Worm (Caenorhabditis elegans): ENCODE results near the gene nspf-3.
"Not testable (repeated sequence)": the region's sequence is repeated elsewhere in the genome, so short reads cannot be mapped to it uniquely, and the experiment has no call there.

The nspf-3 gene

DNA sequence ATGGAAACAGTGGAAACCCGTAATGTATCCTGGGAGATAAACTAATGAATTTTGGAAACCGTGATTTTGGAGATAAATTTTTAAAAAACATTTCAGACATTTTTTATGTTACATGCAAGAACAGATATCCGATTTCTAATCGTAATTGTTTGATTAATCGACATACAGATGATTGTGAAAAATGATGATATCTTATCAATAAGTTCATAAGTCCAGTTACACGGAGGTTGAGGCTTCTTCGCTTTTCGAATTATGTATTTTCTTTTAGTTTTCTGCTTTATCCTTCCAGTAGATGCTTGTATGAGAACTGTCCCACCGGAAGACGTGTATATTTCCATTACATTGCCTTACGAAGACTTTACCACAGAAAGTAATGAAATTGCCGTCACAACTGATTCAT lies 24.4 kb downstream of the nspf-3 start, which contains the start of gene F22E5.22:
F22E5.22 (plus strand) TSS at position 301 of the 400 bp plus-strand sequence.
- no peak for TF ChIP-seq zip-8 (tag; optimal IDR thresholded peaks at IDR 0.05)
- no peak for TF ChIP-seq elt-3 (tag; optimal IDR thresholded peaks at IDR 0.05)
- no peak for TF ChIP-seq tbx-8 (GFP tag; optimal IDR thresholded peaks at IDR 0.05)
- no peak for TF ChIP-seq nhr-28 (tag; optimal IDR thresholded peaks at IDR 0.05)
- no peak for TF ChIP-seq unc-39 (tag; optimal IDR thresholded peaks at IDR 0.05)
- TF ChIP-seq sptf-1 (tag; optimal IDR thresholded peaks at IDR 0.05) = no peak
- TF ChIP-seq cnd-1 (tag; optimal IDR thresholded peaks at IDR 0.05) = no peak
- no peak for TF ChIP-seq nhr-237 (tag; optimal IDR thresholded peaks at IDR 0.05)
- no peak for TF ChIP-seq lin-32 (GFP tag; optimal IDR thresholded peaks at IDR 0.05)
- no peak for TF ChIP-seq flh-1 (GFP tag; optimal IDR thresholded peaks at IDR 0.05)
- TF ChIP-seq mls-2 (tag; optimal IDR thresholded peaks at IDR 0.05) = no peak
- no peak for TF ChIP-seq hlh-1 (tag; optimal IDR thresholded peaks at IDR 0.05)
- no peak for TF ChIP-seq elt-1 (tag; optimal IDR thresholded peaks at IDR 0.05; ENCODE audit: borderline replicate concordance, insufficient read depth)
- no peak for TF ChIP-seq blmp-1 (tag; optimal IDR thresholded peaks at IDR 0.05)
- no peak for TF ChIP-seq unc-62 (GFP tag; optimal IDR thresholded peaks at IDR 0.05)
- TF ChIP-seq ztf-11 (tag; optimal IDR thresholded peaks at IDR 0.05) = no peak
- TF ChIP-seq lin-13 (tag; optimal IDR thresholded peaks at IDR 0.05) = no peak
- TF ChIP-seq snpc-4 (tag; optimal IDR thresholded peaks at IDR 0.05) = no peak

DNA sequence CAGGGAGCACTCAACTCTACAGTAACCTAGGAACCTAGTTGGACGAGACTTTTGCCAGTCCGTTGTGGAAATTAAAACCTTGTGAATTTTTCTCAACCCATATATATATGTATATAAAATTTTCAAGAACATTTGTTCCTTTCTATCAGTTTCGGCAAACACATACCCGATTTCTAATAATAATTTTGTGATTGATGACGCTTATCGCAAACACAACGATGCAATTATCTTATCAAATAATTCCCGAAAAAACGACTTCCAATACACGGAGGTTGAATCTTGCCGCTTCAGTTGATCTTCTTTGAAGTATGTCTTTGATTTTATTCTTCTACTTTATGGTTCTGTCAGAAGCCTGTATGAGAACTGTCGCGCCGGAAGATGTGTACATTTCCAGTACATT lies 24.9 kb downstream of the nspf-3 start, which contains the start of gene F22E5.2:
F22E5.2 (plus strand) TSS at position 301 of the 400 bp plus-strand sequence.
- TF ChIP-seq elt-3 (tag; optimal IDR thresholded peaks at IDR 0.05); lsy-2 (tag; optimal IDR thresholded peaks at IDR 0.05); bed-3 (GFP tag; optimal IDR thresholded peaks at IDR 0.05): not testable (repeated sequence)

DNA sequence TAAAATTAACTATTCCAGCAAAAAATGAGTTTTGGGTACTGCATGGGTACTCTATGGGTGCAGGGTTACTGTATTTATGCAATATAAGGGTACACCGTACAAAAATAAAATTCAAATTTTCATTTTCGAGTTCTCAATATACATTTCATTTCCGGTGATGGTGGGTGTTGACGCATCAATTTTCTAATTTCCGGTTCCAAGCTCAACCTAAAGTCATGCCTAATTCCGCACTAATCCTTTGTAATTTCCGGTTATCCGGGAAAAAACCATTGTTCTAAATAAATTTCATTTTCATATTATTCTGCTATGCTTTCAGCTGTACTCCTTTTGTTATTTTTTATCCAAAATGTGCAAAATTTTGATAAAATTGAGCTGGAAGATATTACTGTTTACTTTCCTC lies 30.6 kb downstream of the nspf-3 start, which contains the start of gene gcy-21:
gcy-21 (plus strand) TSS at position 301 of the 400 bp plus-strand sequence.
- TF ChIP-seq zip-8 (tag; optimal IDR thresholded peaks at IDR 0.05) = no peak
- TF ChIP-seq ham-2 (GFP tag; optimal IDR thresholded peaks at IDR 0.05) = no peak

DNA sequence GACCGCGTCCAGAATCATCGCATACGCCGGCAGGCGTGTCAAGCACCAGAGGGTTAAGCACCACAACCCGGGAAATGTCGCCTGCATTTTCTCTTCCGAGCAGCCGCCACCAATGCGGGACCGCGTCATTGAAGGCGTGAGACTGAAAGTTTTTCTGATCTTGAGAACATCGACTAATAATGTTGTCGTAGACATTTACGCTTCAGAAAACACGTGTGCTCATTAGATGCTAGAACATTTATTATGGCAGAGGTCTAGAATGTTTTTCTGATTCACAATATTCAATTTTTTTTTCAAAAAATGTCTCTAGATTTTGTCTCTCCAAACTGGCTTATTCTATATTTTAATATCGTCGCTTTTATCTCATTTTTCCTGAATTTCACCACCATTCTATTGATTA lies 33.4 kb downstream of the nspf-3 start, which contains the start of gene sri-47:
sri-47 (plus strand) TSS at position 301 of the 400 bp plus-strand sequence.
- TF ChIP-seq hlh-1 (tag; optimal IDR thresholded peaks at IDR 0.05) (no peak), ceh-43 (GFP tag; optimal IDR thresholded peaks at IDR 0.05) (no peak), M03D4.4 (tag; optimal IDR thresholded peaks at IDR 0.05) (no peak), elt-3 (tag; optimal IDR thresholded peaks at IDR 0.05) (no peak), mab-5 (tag; optimal IDR thresholded peaks at IDR 0.05) (no peak), blmp-1 (tag; optimal IDR thresholded peaks at IDR 0.05) (no peak), mls-2 (tag; optimal IDR thresholded peaks at IDR 0.05) (no peak)

DNA sequence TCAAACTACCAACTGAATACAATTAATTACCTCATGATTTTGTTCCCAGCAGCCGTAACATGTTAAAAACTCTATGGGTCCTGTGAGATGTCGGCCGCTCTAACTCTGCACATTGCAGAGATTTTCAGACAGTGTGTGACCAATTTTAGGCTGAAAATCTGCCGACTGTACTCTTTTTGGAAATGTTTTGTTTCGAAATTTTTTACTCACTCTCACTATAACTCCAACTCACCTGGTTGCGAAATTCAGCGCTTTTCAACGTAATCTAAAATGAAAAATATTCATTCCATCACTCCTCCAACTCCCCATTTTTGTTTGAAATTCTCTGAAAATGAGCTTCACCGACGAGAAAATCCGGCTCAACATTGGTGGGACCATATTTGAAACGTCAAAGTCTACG lies 40.4 kb downstream of the nspf-3 start, which contains the start of the genes F22E5.13 and F22E5.6:
F22E5.13 (minus strand) TSS at position 101 of the 400 bp plus-strand sequence.
F22E5.6 (plus strand) TSS at position 297 of the 400 bp plus-strand sequence.
- TF ChIP-seq ceh-83 (GFP tag; optimal IDR thresholded peaks at IDR 0.05) (no peak), elt-3 (tag; optimal IDR thresholded peaks at IDR 0.05) (no peak), sptf-1 (tag; optimal IDR thresholded peaks at IDR 0.05) (no peak), hlh-1 (tag; optimal IDR thresholded peaks at IDR 0.05) (no peak), flh-1 (GFP tag; optimal IDR thresholded peaks at IDR 0.05) (no peak), unc-120 (tag; optimal IDR thresholded peaks at IDR 0.05; ENCODE audit: poor library complexity, severe bottlenecking) (no peak), zip-8 (tag; optimal IDR thresholded peaks at IDR 0.05) (no peak), drap-1 (GFP tag; optimal IDR thresholded peaks at IDR 0.05) (no peak), unc-39 (tag; optimal IDR thresholded peaks at IDR 0.05) (no peak), snpc-4 (tag; optimal IDR thresholded peaks at IDR 0.05) (no peak), lin-13 (tag; optimal IDR thresholded peaks at IDR 0.05) (no peak), blmp-1 (tag; optimal IDR thresholded peaks at IDR 0.05) (no peak), lin-32 (GFP tag; optimal IDR thresholded peaks at IDR 0.05) (no peak), mep-1 (tag; optimal IDR thresholded peaks at IDR 0.05) (no peak), nhr-12 (tag; optimal IDR thresholded peaks at IDR 0.05) (no peak), elt-1 (tag; optimal IDR thresholded peaks at IDR 0.05; ENCODE audit: borderline replicate concordance, insufficient read depth) (no peak)

DNA sequence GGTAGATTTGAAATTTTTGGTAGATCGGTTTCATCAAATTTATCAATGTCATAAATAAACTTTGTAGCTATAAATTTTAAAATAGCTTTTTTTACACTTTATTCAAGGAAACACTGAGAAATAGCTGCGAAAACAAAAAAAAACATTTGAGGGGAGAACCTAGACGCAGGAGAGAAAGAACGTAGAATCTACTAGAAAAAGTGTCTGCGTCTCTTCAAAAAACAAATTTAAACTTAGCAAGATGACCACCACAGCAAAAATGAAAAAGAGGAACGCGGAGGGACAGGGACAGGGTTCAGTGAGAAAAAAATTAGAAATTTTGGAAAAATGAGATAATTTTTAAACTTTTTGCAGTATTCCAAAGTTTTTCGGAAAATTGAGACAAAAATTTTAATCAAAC lies 41.0 kb downstream of the nspf-3 start:
- no peak for TF ChIP-seq ceh-39 (tag; optimal IDR thresholded peaks at IDR 0.05)
- no peak for TF ChIP-seq blmp-1 (tag; optimal IDR thresholded peaks at IDR 0.05)
- no peak for TF ChIP-seq sptf-1 (tag; optimal IDR thresholded peaks at IDR 0.05)
- no peak for TF ChIP-seq snpc-4 (tag; optimal IDR thresholded peaks at IDR 0.05)
- no peak for TF ChIP-seq drap-1 (GFP tag; optimal IDR thresholded peaks at IDR 0.05)
- no peak for TF ChIP-seq nhr-237 (tag; optimal IDR thresholded peaks at IDR 0.05)
- TF ChIP-seq M03D4.4 (tag; optimal IDR thresholded peaks at IDR 0.05) = no peak
- TF ChIP-seq nhr-12 (tag; optimal IDR thresholded peaks at IDR 0.05) = no peak
- no peak for TF ChIP-seq bed-3 (GFP tag; optimal IDR thresholded peaks at IDR 0.05)
- TF ChIP-seq ham-2 (GFP tag; optimal IDR thresholded peaks at IDR 0.05) = no peak
- no peak for TF ChIP-seq mls-2 (tag; optimal IDR thresholded peaks at IDR 0.05)
- TF ChIP-seq unc-120 (tag; optimal IDR thresholded peaks at IDR 0.05; ENCODE audit: poor library complexity, severe bottlenecking) = no peak

Data from whole organism, mixed stage, embryonic.